Worm (Caenorhabditis elegans): ENCODE measurements around the gene zip-10.

Gene zip-10

ce11 chrV:11650720-11651119, at the start of gene zip-10:
Gene zip-10, minus strand, starts transcription at chrV:11650762.
- TF ChIP-seq pqm-1 (tag; optimal IDR thresholded peaks at IDR 0.05) (peak; percentile 57), fkh-10 (GFP tag; optimal IDR thresholded peaks at IDR 0.05) (no peak), lin-14 (GFP tag; optimal IDR thresholded peaks at IDR 0.05) (peak; percentile 8), jun-1 (tag; optimal IDR thresholded peaks at IDR 0.05) (peak; percentile 6), efl-1 (optimal IDR thresholded peaks at IDR 0.05) (no peak), efl-1 (GFP tag; optimal IDR thresholded peaks at IDR 0.05 in 1 of 2) (peak in 1 of 2 experiments; percentile 78), unc-130 (tag; optimal IDR thresholded peaks at IDR 0.05) (no peak), elt-2 (tag; optimal IDR thresholded peaks at IDR 0.05) (peak; percentile 95), nhr-20 (tag; optimal IDR thresholded peaks at IDR 0.05) (peak; percentile 16)

- no peak for TF ChIP-seq efl-3 (GFP tag; optimal IDR thresholded peaks at IDR 0.05)
- TF ChIP-seq ceh-88 (GFP tag; IDR thresholded peaks at IDR 0.05), result no peak
- no peak for TF ChIP-seq egl-13 (tag; optimal IDR thresholded peaks at IDR 0.05)
- TF ChIP-seq tlp-1 (tag; optimal IDR thresholded peaks at IDR 0.05), result no peak
- TF ChIP-seq ama-1 (optimal IDR thresholded peaks at IDR 0.05), result no peak
- TF ChIP-seq fkh-10 (GFP tag; optimal IDR thresholded peaks at IDR 0.05), result peak; percentile 62
- TF ChIP-seq lin-14 (GFP tag; optimal IDR thresholded peaks at IDR 0.05), result peak; percentile 70
- no peak for TF ChIP-seq snu-23 (GFP tag; optimal IDR thresholded peaks at IDR 0.05)
- no peak for TF ChIP-seq lin-15B (tag; optimal IDR thresholded peaks at IDR 0.05)
- no peak for TF ChIP-seq vab-15 (tag; optimal IDR thresholded peaks at IDR 0.05)
- no peak for TF ChIP-seq unc-30 (tag; optimal IDR thresholded peaks at IDR 0.05)
Measured at ce11 chrV:11697482-11697881, 46.9 kb upstream of the zip-10 start.

ce11 chrV:11695597-11695996, 45.0 kb upstream of the zip-10 start, which contains the start of gene W05E10.5:
Gene W05E10.5, minus strand, starts transcription at chrV:11695697.
- TF ChIP-seq efl-1 (optimal IDR thresholded peaks at IDR 0.05) (no peak), efl-1 (GFP tag; optimal IDR thresholded peaks at IDR 0.05 in 1 of 2) (peak in 1 of 2 experiments; percentile 41), jun-1 (tag; optimal IDR thresholded peaks at IDR 0.05) (no peak)

ce11 chrV:11691553-11691952, 41.0 kb upstream of the zip-10 start, which contains the start of gene W05E10.1:
Gene W05E10.1, minus strand, starts transcription at chrV:11691691.
- TF ChIP-seq efl-1 (optimal IDR thresholded peaks at IDR 0.05), result no peak
- peak in 1 of 2 experiments; percentile 53 for TF ChIP-seq efl-1 (GFP tag; optimal IDR thresholded peaks at IDR 0.05 in 1 of 2)
- TF ChIP-seq zip-4 (GFP tag; optimal IDR thresholded peaks at IDR 0.05), result no peak
- TF ChIP-seq elt-2 (tag; optimal IDR thresholded peaks at IDR 0.05), result peak; percentile 55

- no peak for TF ChIP-seq zip-4 (GFP tag; optimal IDR thresholded peaks at IDR 0.05)
- no peak for TF ChIP-seq nhr-47 (tag; optimal IDR thresholded peaks at IDR 0.05)
- TF ChIP-seq ceh-90 (tag; optimal IDR thresholded peaks at IDR 0.05), result no peak
- no peak for TF ChIP-seq isw-1 (GFP tag; IDR thresholded peaks at IDR 0.05)
- TF ChIP-seq lin-14 (GFP tag; optimal IDR thresholded peaks at IDR 0.05), result peak; percentile 25
- TF ChIP-seq fos-1 (tag; optimal IDR thresholded peaks at IDR 0.05), result no peak
- peak; percentile 15 for TF ChIP-seq fkh-10 (GFP tag; optimal IDR thresholded peaks at IDR 0.05)
- peak; percentile 59 for TF ChIP-seq dsc-1 (tag; optimal IDR thresholded peaks at IDR 0.05)
- TF ChIP-seq lsy-2 (tag; optimal IDR thresholded peaks at IDR 0.05), result no peak
- no peak for TF ChIP-seq nhr-11 (tag; optimal IDR thresholded peaks at IDR 0.05)
- TF ChIP-seq C34B4.2 (tag; optimal IDR thresholded peaks at IDR 0.05), result no peak
- TF ChIP-seq mab-9 (GFP tag; IDR thresholded peaks at IDR 0.05), result no peak
- no peak for TF ChIP-seq dpl-1 (GFP tag; optimal IDR thresholded peaks at IDR 0.05)
- TF ChIP-seq Y116A8C.19 (tag; optimal IDR thresholded peaks at IDR 0.05; ENCODE audit: borderline replicate concordance), result no peak
- no peak for TF ChIP-seq F16B12.6 (tag; optimal IDR thresholded peaks at IDR 0.05)
- no peak for TF ChIP-seq blmp-1 (tag; optimal IDR thresholded peaks at IDR 0.05)
Measured at ce11 chrV:11686877-11687276, 36.3 kb upstream of the zip-10 start, which contains the start of gene W05E10.2. Gene W05E10.2, plus strand, starts transcription at chrV:11687177.

ce11 chrV:11682858-11683257, 32.3 kb upstream of the zip-10 start:
- no peak for TF ChIP-seq unc-30 (tag; optimal IDR thresholded peaks at IDR 0.05)
- TF ChIP-seq lsy-2 (tag; optimal IDR thresholded peaks at IDR 0.05), result peak in 1 of 2 experiments; percentile 3
- peak; percentile 67 for TF ChIP-seq nhr-85 (tag)
- no peak for TF ChIP-seq nhr-71 (tag; optimal IDR thresholded peaks at IDR 0.05)
- TF ChIP-seq efl-1 (optimal IDR thresholded peaks at IDR 0.05), result no peak
- peak in 1 of 2 experiments; percentile 58 for TF ChIP-seq efl-1 (GFP tag; optimal IDR thresholded peaks at IDR 0.05 in 1 of 2)
- no peak for TF ChIP-seq zip-4 (GFP tag; optimal IDR thresholded peaks at IDR 0.05)
- peak in 4 of 6 experiments; percentile 20 to 93 (median 28) for TF ChIP-seq elt-3 (tag; optimal IDR thresholded peaks at IDR 0.05)
- TF ChIP-seq mab-9 (GFP tag; IDR thresholded peaks at IDR 0.05), result no peak
- TF ChIP-seq lin-14 (GFP tag; optimal IDR thresholded peaks at IDR 0.05), result peak; percentile 45
- TF ChIP-seq nhr-76 (tag; optimal IDR thresholded peaks at IDR 0.05), result no peak
- no peak for TF ChIP-seq Y116A8C.19 (tag; optimal IDR thresholded peaks at IDR 0.05; ENCODE audit: borderline replicate concordance)
- TF ChIP-seq grh-1 (GFP tag; IDR thresholded peaks at IDR 0.05), result peak; percentile 69
- TF ChIP-seq nhr-90 (tag; optimal IDR thresholded peaks at IDR 0.05; ENCODE audit: poor library complexity), result no peak
- peak; percentile 58 for TF ChIP-seq blmp-1 (tag; optimal IDR thresholded peaks at IDR 0.05)

Measured in whole organism, L1 larva.